Worm (Caenorhabditis elegans): ENCODE measurements around the gene scl-13.

ce11 chrV:3808336-3808735 lies 3.1 kb downstream of the scl-13 start, which contains the start of gene srw-6:
- TF ChIP-seq ama-1 (optimal IDR thresholded peaks at IDR 0.05) (no peak), ets-7 (tag; optimal IDR thresholded peaks at IDR 0.05) (no peak), ceh-13 (GFP tag; optimal IDR thresholded peaks at IDR 0.05) (no peak), scrt-1 (GFP tag; IDR thresholded peaks at IDR 0.05) (no peak), F13C5.2 (tag; optimal IDR thresholded peaks at IDR 0.05) (no peak), hmg-4 (GFP tag; optimal IDR thresholded peaks at IDR 0.05) (no peak), ceh-36 (tag; optimal IDR thresholded peaks at IDR 0.05) (no peak), aly-1 (tag; optimal IDR thresholded peaks at IDR 0.05) (no peak), pes-1 (GFP tag; IDR thresholded peaks at IDR 0.05) (no peak), tra-4 (tag; optimal IDR thresholded peaks at IDR 0.05) (no peak), flt-1 (GFP tag; IDR thresholded peaks at IDR 0.05) (no peak), hnd-1 (tag; optimal IDR thresholded peaks at IDR 0.05) (no peak)

Data from whole organism, early embryonic.